Fruit fly (Drosophila melanogaster): ENCODE data around the gene Pino.

Pino gene

DNA sequence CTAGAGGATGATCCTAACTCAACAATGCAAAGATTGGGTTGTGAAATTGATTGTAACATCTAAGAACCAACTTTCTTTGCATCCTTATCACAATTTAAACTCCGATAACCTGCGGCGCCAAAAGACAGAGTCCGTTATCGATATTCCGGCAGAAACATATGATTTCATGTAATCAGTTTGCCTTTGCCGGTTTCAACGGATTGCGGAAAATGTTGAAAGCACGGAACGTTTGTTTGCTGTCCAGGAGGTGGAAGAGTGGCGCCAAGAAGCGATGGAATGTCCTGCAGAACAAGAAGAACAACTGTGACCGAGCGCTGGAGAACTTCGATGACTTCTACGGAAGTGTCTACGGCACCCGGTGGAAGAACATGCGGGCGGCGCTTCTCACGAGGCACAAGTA lies 18.9 kb upstream of the Pino start:
- TF ChIP-seq noc (tag; optimal IDR thresholded peaks at IDR 0.05) = no peak

DNA sequence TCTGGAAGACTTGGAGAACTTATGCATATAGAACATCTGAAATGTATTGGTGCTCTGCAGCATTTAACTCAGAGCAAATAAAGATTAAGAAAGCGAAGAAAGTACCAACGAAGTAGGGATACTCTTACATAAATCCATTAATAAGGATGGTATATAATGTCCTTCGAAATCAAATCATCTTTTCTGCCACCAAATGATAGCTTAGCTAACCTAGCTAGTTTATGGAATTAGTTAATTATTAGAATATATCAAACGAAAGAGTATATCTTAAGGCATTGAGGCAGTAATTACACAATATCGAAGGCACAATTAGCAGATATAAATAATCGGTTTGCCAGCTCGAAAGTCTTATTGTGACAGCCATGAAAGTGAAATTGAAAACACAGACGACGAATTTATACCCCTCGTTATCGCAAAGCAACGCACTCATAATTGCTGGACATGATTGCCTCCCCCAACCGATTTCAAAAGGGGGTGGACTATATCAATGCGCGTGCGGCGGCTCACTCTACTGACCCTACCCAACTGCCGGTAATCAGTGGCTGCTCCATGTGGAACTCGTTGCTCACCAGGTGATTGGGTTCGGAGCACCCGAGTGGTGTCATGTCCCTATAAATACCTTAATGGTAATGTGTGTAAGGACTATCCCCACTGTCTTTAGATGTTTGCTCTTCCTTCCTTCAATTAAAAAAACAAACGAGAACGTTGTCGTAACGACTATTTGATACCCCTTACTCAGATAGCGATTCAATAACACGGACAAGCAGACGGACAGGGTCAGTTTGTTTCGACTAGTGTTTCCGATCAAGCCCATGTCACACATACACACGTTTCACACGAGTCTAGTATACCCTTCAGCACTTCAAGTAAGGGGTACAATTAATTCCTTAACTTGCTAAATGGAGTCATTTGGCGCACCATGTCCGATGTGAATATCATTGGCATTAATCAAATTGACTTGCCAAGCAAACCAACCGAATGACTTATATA lies 15.9 kb upstream of the Pino start:
- peak; percentile 96 for TF ChIP-seq noc (tag; optimal IDR thresholded peaks at IDR 0.05)

DNA sequence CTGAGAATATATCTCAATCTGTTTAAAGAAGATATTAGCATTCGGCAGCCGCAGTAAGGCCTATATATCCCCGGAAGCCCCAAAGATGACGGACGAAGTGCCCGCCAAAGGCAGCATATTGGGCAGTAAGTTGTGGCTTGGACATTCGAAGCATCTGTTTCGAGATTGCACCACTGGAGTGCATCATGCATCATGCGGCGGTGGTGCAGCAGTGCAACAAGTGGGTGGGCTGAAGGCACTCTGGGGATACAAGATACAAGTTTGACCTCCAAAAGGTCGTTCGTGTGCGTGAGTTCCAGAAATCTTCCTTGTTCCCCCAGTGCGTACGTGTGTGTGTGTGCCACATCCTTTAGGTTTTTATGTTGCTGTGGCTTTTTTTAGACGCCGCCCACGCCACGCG lies 14.5 kb upstream of the Pino start:
- TF ChIP-seq noc (tag; optimal IDR thresholded peaks at IDR 0.05) = no peak

DNA sequence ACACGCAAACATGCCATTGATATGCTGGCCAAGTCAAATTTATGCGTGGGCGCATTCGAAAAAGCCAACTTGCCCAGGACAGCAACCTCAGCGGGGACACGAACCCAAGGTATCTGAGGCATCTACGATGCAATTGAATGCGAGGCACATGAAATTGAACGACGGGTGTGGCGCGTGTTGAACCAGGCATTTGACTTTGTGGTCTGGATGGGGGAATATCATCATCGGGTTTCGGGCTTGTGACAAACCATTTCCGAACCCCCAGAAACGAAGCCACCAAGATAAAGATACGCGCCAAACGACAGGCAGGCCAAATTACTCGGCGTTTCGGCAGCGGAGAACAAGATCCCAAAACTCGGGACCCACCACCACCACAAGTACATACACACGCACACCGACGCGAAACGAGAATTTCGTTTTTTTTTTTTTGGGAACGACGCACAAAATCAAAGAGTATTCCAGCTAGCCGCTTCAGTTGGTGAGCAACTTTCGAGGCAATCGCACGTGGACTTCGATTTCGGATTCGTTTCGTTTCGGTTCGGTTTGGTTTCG lies 14.1 kb upstream of the Pino start, which contains the start of gene MFS3:
Gene MFS3, plus strand, starts transcription at position 472 of the 552 bp plus-strand sequence.
- TF ChIP-seq noc (tag; optimal IDR thresholded peaks at IDR 0.05) = no peak

DNA sequence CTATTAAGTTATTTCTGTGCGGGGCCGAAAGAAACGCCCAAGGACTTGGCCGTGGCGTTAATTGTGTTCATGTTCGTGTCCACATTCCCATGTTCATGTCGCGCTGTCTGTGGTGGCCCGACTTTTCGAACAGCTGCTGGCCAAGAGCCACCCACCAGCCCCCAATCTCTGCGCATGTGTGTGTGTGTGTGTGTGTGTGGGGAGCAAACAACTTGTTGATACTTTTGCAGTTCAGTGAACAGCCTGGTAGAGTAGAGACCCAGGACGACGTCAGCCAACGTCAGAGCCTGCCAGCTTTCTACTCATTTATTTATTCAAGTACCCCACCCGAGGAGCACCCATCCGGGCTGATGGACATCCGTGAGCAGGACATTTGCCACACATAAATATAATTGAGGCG lies 8.2 kb upstream of the Pino start:
- no peak for TF ChIP-seq noc (tag; optimal IDR thresholded peaks at IDR 0.05)

DNA sequence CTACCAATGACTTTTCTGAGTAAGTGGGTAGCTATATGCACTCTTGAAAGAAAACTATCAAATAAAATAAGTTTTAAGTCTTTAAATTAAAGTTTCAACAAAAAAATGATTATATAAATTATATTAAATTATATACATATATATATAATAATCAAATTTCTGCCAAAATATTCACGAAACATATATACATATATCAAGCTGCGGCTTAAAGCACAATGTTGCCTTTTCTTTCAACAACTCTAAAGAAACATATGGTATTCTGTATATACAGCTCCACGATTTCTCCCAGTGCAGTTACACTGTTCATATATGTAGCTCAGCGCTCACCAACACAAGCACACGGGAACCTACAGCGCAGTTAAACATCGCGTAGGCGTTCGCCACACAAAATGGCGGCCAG lies 6.7 kb upstream of the Pino start:
- TF ChIP-seq noc (tag; optimal IDR thresholded peaks at IDR 0.05) = no peak

DNA sequence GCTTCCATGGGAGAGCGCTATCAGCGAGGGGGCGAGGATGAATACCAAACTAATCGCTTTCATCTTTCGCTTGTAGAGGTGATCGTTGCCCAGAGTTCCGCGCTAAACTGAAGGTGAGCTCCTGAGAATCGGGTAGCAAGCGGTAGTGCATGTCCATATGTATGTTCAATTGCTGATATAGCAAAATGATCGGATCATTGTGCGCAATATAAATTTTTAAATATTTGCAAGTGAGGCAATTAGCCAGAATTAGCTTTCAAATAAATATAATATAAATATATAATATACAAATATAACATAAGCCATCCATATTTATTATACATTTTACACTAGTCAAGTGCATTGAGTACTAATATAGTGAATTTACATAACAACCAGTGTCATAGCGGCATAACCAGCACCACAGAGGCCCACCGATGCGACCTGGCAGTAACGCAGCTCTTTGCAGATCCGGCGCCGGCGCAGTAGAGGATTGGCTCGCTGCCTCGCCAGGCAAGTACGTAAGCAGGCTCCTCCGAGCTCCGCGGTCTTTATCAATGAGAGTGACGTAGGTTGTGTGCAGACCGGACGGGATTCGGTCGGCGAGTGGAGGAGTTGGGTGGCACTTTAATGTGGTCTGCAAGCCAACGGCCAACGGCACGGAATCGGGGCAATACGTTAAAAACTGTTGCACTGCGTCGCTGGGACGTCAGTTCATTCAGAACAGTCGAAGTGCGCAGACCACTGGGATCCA lies 5.4 kb upstream of the Pino start, which contains the start of the genes Iris and CG4577:
Gene Iris, minus strand, starts transcription at position 88 of the 733 bp plus-strand sequence.
Gene CG4577, plus strand, starts transcription at position 683 of the 733 bp plus-strand sequence.
- TF ChIP-seq noc (tag; optimal IDR thresholded peaks at IDR 0.05) = no peak

DNA sequence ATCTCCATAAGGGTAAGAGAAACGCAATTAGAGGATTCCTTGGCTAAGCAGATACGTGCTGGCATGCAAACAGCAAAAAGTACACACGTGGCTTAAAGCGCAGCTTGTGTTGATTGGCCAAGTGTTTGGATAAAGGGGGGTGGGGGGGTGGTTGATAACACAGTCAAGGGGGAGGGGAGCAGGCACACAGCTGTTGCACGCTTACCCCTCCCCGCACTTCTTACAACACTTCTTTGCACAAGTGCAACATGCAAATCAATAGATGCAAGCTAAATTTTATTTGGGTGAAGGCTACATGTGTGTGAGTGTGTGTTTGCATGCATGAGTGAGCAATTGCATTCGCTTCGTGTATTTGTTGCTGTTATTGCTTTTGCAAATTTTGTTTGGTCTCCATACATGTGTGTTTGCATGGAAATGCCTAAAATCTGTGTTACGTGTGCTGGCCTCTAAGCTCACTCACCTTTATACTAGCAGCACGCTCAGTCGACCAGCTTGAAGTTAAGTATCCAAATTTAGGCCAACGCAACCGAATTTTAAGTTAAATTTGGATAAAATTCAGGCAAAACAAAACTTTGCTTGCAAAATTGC lies 315 bp downstream of the Pino start:
- no peak for TF ChIP-seq noc (tag; optimal IDR thresholded peaks at IDR 0.05)

DNA sequence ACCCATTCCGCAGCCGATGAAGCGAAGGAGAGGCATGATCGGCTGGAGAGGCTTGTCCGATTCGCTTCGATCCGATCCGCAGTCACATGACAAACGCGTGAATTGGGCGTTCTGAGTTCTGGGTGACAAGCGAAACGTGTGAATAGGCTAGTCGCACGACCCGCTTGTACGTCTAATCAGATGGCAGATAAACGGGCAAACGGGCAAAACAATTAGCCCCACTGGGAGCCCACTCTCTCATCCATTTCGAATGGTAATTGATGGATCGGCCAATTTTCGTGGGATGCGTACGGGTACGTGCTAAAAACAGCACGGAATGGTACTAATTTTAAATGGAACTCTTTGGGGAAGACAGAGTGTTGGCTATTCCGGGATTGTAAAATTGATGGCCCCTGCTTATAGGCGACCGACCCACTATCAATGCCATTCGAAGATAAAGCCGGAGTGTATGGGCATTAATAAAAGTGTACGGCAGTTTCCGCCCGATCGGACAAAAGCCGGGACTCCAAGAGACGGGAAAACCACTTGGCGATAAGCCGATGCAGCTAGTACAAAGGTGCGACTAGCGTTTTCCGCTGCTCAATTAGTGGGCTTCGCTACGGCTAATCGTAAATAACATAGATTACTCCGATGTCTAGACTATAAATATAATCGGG lies 1.2 kb downstream of the Pino start:
- peak; percentile 58 for TF ChIP-seq noc (tag; optimal IDR thresholded peaks at IDR 0.05)

DNA sequence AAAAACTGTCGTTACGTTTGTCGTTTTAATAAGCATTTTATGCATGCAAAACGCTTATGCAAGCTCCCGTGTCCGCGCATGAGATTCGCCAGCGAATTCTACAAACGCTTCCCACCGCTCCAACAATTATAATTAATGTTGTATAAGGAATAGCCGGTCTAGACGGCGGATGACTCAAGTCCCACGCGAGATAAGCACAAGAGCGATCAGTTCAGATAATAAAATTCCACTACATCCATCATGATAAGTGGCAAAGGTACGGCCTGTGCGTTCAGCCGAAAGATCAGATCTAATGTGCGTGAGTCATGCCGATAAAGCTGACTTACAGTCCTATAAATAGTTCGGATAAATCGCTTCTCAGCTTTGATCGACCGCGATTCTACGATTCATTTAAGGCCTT lies 2.2 kb downstream of the Pino start:
- TF ChIP-seq noc (tag; optimal IDR thresholded peaks at IDR 0.05) = no peak

DNA sequence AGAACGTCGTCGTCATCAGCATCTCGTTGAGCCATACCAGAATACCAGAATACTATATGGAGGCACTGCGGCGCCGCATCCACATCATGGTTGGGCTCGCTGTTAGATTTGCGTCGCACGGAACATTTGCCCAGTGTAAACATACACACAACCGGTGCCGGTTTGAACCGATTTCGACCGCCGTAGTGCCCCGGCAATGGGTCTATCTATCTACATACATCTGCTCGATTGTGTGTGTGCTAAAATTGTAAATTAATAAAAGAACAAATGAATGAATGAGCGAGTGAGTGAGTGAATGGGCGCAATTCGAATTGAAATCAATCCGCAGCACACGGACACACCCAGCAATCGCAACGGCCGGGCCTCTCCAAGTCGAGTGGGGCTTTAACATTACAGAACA lies 3.3 kb downstream of the Pino start:
- TF ChIP-seq noc (tag; optimal IDR thresholded peaks at IDR 0.05) = no peak

DNA sequence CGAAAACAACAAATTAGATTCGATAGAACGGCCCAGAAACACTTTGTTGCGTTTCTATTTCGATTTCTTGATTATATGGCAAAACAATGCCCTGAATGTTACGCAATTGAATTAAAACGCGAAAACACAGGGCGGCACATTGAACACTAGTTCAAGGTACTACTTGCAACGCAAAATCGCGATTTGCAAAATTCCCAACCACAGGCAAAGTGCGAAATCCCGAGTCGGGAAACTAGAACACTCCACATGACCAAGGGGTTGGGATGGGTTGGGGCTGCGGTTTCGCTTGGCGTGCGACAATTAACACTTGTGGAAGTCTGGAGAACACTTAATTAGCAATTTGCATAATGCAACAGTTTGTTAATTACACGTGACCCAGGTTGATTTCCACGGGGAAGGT lies 4.5 kb downstream of the Pino start:
- no peak for TF ChIP-seq noc (tag; optimal IDR thresholded peaks at IDR 0.05)

DNA sequence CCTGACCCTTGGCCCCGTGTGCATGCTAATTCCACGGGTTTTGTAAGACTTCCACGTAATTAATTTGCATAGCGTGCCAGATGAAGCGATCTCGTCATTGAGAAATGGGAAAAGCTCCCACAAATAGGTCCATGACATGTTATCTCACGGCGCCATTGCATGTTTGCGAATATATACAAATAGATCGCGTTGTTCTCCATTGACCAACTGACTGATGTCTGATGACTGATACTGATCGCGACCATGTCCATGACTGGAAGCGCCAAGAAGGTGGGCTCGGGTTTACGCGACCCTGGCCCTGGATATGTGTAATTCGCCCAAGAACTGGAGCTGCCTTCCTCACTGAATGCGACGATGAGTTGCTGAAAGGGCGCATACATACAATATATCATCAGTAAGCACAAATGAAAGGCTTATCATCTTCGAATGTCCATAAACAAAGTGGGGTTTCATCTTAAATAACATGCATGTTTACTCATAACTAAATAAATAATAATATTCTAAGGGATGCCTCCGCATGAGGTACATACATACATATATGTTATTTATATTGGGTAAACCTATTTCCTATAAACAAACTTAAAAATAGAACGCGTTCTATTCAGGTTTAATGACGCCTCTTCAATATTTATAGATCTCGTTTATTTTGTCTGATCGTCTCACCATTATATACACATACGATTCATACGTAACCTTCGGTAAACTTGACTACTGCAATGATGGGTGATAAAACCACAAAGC lies 5.5 kb downstream of the Pino start:
- TF ChIP-seq noc (tag; optimal IDR thresholded peaks at IDR 0.05) = no peak

DNA sequence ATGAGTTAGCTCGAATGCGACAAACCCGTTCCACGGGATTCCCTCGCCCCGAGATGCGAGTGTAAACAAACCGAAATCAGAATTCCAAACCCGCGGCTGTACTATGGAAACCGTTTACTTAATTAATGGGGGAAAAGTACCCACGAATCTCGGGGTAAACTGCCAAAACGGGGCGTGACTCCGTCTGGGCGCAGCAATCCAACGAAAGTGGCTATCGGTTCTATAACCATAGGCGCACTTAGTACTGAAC lies 6.1 kb downstream of the Pino start:
- no peak for TF ChIP-seq noc (tag; optimal IDR thresholded peaks at IDR 0.05)

Measured in whole organism, larva.